Worm (Caenorhabditis elegans) whole organism, young adult: Measurements from ENCODE around the gene K10H10.6.

Experiments
- B0019.2 ChIP-seq: fragments of 200-800 bp; sonication (Bioruptor generic); conservative IDR thresholded peaks from 2 replicates; pipeline ENCODE4 v1.3.6; 2022; ENCODE audit warnings: missing genetic modification reagents, missing genetic modification characterization, missing compliant biosample characterization
- Y56A3A.18 ChIP-seq: fragments of 200-800 bp; sonication (Bioruptor generic); IDR thresholded peaks from 2 replicates; pipeline ENCODE4 v1.3.6; 2022; ENCODE audit warnings: missing genetic modification reagents, missing genetic modification characterization, missing compliant biosample characterization
- Y67H2A.10 ChIP-seq: fragments of 200-800 bp; sonication (Bioruptor generic); conservative IDR thresholded peaks from 2 replicates; pipeline ENCODE4 v1.3.6; 2022; ENCODE audit warnings: missing genetic modification reagents, missing genetic modification characterization, missing compliant biosample characterization
- efl-1 ChIP-seq: fragments of 150-350 bp; optimal IDR thresholded peaks from 2 replicates; lab custom pipeline; 2014; ENCODE audit warnings: missing biosample characterization, missing genetic modification reagents, missing genetic modification characterization
- nfya-1 ChIP-seq: sonication (generic microtip); optimal IDR thresholded peaks from 2 replicates; lab custom pipeline; 2017; ENCODE audit warnings: antibody characterized with exemption, missing compliant biosample characterization, missing genetic modification characterization, borderline replicate concordance; ENCODE audit not compliant: insufficient read depth
- sdz-38 ChIP-seq: sonication (generic microtip); optimal IDR thresholded peaks from 2 replicates; lab custom pipeline; 2016; ENCODE audit warnings: missing genotype, missing genetic modification characterization, missing compliant biosample characterization
- snpc-3.4 ChIP-seq: sonication (generic microtip); optimal IDR thresholded peaks from 2 replicates; lab custom pipeline; 2017; ENCODE audit warnings: missing genetic modification characterization, mild to moderate bottlenecking, missing compliant biosample characterization, antibody characterized with exemption, moderate library complexity, missing genotype, missing genetic modification reagents
- tlf-1 ChIP-seq: fragments of 200-800 bp; sonication (Bioruptor generic); optimal IDR thresholded peaks from 2 replicates; lab custom pipeline; 2018; ENCODE audit warnings: mild to moderate bottlenecking, missing genetic modification characterization, missing compliant biosample characterization

DNA sequence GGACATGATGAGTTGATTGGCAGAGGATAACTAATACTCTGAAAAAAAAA, 8.9 kb upstream of the K10H10.6 start, which contains the start of gene cysl-2:
- TF ChIP-seq efl-1 (GFP tag; lab: Kevin White, UChicago): no peak
- no peak for TF ChIP-seq snpc-3.4 (tag; lab: Kevin White, UChicago)
- TF ChIP-seq Y67H2A.10: no peak
- TF ChIP-seq B0019.2 (GFP tag; lab: Robert Waterston, UW): no peak
- TF ChIP-seq sdz-38: no peak
- no peak for TF ChIP-seq Y56A3A.18 (GFP tag; lab: Robert Waterston, UW)
- no peak for TF ChIP-seq tlf-1 (GFP tag; lab: Kevin White, UChicago)
- no peak for TF ChIP-seq nfya-1 (tag; lab: Kevin White, UChicago)
